Worm (Caenorhabditis elegans) whole organism, midembryonic: ENCODE measurements around the gene T13F3.4.

Source experiments
- T22C8.4 ChIP-seq: fragments of 200-800 bp; sonication (Bioruptor generic); IDR thresholded peaks from 2 replicates; pipeline ENCODE4 v1.3.6; 2022; ENCODE audit warnings: missing genetic modification characterization, missing compliant biosample characterization
- cog-1 ChIP-seq: sonication (generic microtip); optimal IDR thresholded peaks from 2 replicates; lab custom pipeline; 2016; ENCODE audit warnings: missing genetic modification characterization, missing compliant biosample characterization
- flt-1 ChIP-seq: fragments of 200-800 bp; sonication (Bioruptor generic); IDR thresholded peaks from 2 replicates; pipeline ENCODE4 v1.3.6; 2022; ENCODE audit warnings: missing genetic modification characterization, missing compliant biosample characterization
- klf-2 ChIP-seq: fragments of 200-800 bp; sonication (Bioruptor generic); conservative IDR thresholded peaks from 2 replicates; pipeline ENCODE4 v1.3.6; 2022; ENCODE audit warnings: missing genetic modification reagents, missing genetic modification characterization, missing compliant biosample characterization
- med-1 ChIP-seq: sonication (generic microtip); optimal IDR thresholded peaks from 2 replicates; lab custom pipeline; 2017; ENCODE audit warnings: missing genetic modification characterization, mild to moderate bottlenecking, missing compliant biosample characterization, antibody characterized with exemption, missing genetic modification reagents; ENCODE audit not compliant: insufficient read depth
- ref-1 ChIP-seq: fragments of 200-800 bp; sonication (Bioruptor generic); conservative IDR thresholded peaks from 2 replicates; pipeline ENCODE4 v1.3.6; 2022; ENCODE audit warnings: missing genetic modification reagents, missing genetic modification characterization, missing compliant biosample characterization
- tab-1 ChIP-seq: fragments of 200-800 bp; sonication (Bioruptor generic); IDR thresholded peaks from 2 replicates; pipeline ENCODE4 v1.3.6; 2022; ENCODE audit warnings: missing genetic modification characterization, missing compliant biosample characterization
- ztf-23 ChIP-seq: fragments of 200-800 bp; sonication (Bioruptor generic); IDR thresholded peaks from 2 replicates; pipeline ENCODE4 v1.3.6; 2022; ENCODE audit warnings: missing genetic modification reagents, missing genetic modification characterization, missing compliant biosample characterization
- ztf-29 ChIP-seq: fragments of 200-800 bp; sonication (Bioruptor generic); IDR thresholded peaks from 2 replicates; pipeline ENCODE4 v1.3.6; 2022; ENCODE audit warnings: missing genetic modification reagents, missing genetic modification characterization, missing compliant biosample characterization

T13F3.4 gene

ce11 chrV:16266514-16266913 lies at the start of gene T13F3.4:
T13F3.4 (minus strand) TSS chrV:16266614.
- TF ChIP-seq ztf-29 (GFP tag; lab: Robert Waterston, UW) (no peak), med-1 (no peak), flt-1 (GFP tag; lab: Robert Waterston, UW) (no peak), cog-1 (tag; lab: Kevin White, UChicago) (no peak), tab-1 (no peak), klf-2 (GFP tag; lab: Robert Waterston, UW) (no peak), ref-1 (GFP tag; lab: Robert Waterston, UW) (no peak), ztf-23 (no peak), T22C8.4 (no peak)

ce11 chrV:16315004-16315403 lies 48.6 kb upstream of the T13F3.4 start, which contains the start of gene str-214:
str-214 (plus strand) TSS chrV:16315304.
- TF ChIP-seq T22C8.4 (no peak), tab-1 (no peak), med-1 (no peak), ztf-29 (GFP tag; lab: Robert Waterston, UW) (no peak), ref-1 (GFP tag; lab: Robert Waterston, UW) (no peak)

ce11 chrV:16309523-16309922 lies 43.1 kb upstream of the T13F3.4 start, which contains the start of gene oac-7:
oac-7 (plus strand) TSS chrV:16309805.
- TF ChIP-seq ref-1 (GFP tag; lab: Robert Waterston, UW) (no peak), T22C8.4 (no peak), ztf-23 (no peak), klf-2 (GFP tag; lab: Robert Waterston, UW) (no peak), flt-1 (GFP tag; lab: Robert Waterston, UW) (no peak), tab-1 (no peak), cog-1 (tag; lab: Kevin White, UChicago) (no peak), ztf-29 (GFP tag; lab: Robert Waterston, UW) (no peak), med-1 (no peak)

ce11 chrV:16308343-16308742 lies 41.9 kb upstream of the T13F3.4 start:
- TF ChIP-seq ztf-23 (no peak), klf-2 (GFP tag; lab: Robert Waterston, UW) (no peak), T22C8.4 (no peak), ztf-29 (GFP tag; lab: Robert Waterston, UW) (no peak), tab-1 (no peak), med-1 (no peak), ref-1 (GFP tag; lab: Robert Waterston, UW) (no peak), flt-1 (GFP tag; lab: Robert Waterston, UW) (no peak)

- TF ChIP-seq ztf-29 (GFP tag; lab: Robert Waterston, UW), result no peak
- TF ChIP-seq med-1, result no peak
- TF ChIP-seq ref-1 (GFP tag; lab: Robert Waterston, UW), result no peak
- no peak for TF ChIP-seq ztf-23
- no peak for TF ChIP-seq T22C8.4
- no peak for TF ChIP-seq tab-1
- no peak for TF ChIP-seq cog-1 (tag; lab: Kevin White, UChicago)
- no peak for TF ChIP-seq flt-1 (GFP tag; lab: Robert Waterston, UW)
- TF ChIP-seq klf-2 (GFP tag; lab: Robert Waterston, UW), result no peak
Measured at ce11 chrV:16307253-16307652, 40.8 kb upstream of the T13F3.4 start, which contains the start of gene srxa-7. srxa-7 (plus strand) TSS chrV:16307553.

- TF ChIP-seq ref-1 (GFP tag; lab: Robert Waterston, UW) (no peak), cog-1 (tag; lab: Kevin White, UChicago) (no peak), klf-2 (GFP tag; lab: Robert Waterston, UW) (no peak), tab-1 (no peak), flt-1 (GFP tag; lab: Robert Waterston, UW) (no peak), ztf-29 (GFP tag; lab: Robert Waterston, UW) (no peak)
Measured at ce11 chrV:16302439-16302838, 36.0 kb upstream of the T13F3.4 start, which contains the start of the genes C31A11.13 and oac-6. C31A11.13 (minus strand) TSS chrV:16302551. oac-6 (plus strand) TSS chrV:16302717.

- TF ChIP-seq cog-1 (tag; lab: Kevin White, UChicago) (no peak), tab-1 (no peak), ztf-23 (no peak), ztf-29 (GFP tag; lab: Robert Waterston, UW) (no peak), med-1 (no peak)
Measured at ce11 chrV:16300276-16300675, 33.9 kb upstream of the T13F3.4 start, which contains the start of gene srbc-82. srbc-82 (plus strand) TSS chrV:16300576.

ce11 chrV:16299834-16300233 lies 33.4 kb upstream of the T13F3.4 start:
- TF ChIP-seq klf-2 (GFP tag; lab: Robert Waterston, UW), result no peak
- TF ChIP-seq cog-1 (tag; lab: Kevin White, UChicago), result no peak
- TF ChIP-seq flt-1 (GFP tag; lab: Robert Waterston, UW), result no peak
- no peak for TF ChIP-seq T22C8.4
- no peak for TF ChIP-seq ref-1 (GFP tag; lab: Robert Waterston, UW)

- TF ChIP-seq ztf-29 (GFP tag; lab: Robert Waterston, UW), result no peak
- TF ChIP-seq ref-1 (GFP tag; lab: Robert Waterston, UW), result no peak
- TF ChIP-seq med-1, result no peak
- no peak for TF ChIP-seq klf-2 (GFP tag; lab: Robert Waterston, UW)
- TF ChIP-seq ztf-23, result no peak
- no peak for TF ChIP-seq T22C8.4
- no peak for TF ChIP-seq tab-1
- TF ChIP-seq flt-1 (GFP tag; lab: Robert Waterston, UW), result no peak
- TF ChIP-seq cog-1 (tag; lab: Kevin White, UChicago), result no peak
Measured at ce11 chrV:16298669-16299068, 32.3 kb upstream of the T13F3.4 start, which contains the start of gene srbc-84. srbc-84 (plus strand) TSS chrV:16298969.

- no peak for TF ChIP-seq ztf-23
- TF ChIP-seq flt-1 (GFP tag; lab: Robert Waterston, UW), result no peak
Measured at ce11 chrV:16297070-16297469, 30.7 kb upstream of the T13F3.4 start, which contains the start of gene srbc-83. srbc-83 (plus strand) TSS chrV:16297370.

- TF ChIP-seq ztf-29 (GFP tag; lab: Robert Waterston, UW) (no peak), klf-2 (GFP tag; lab: Robert Waterston, UW) (no peak), flt-1 (GFP tag; lab: Robert Waterston, UW) (no peak), cog-1 (tag; lab: Kevin White, UChicago) (no peak), tab-1 (no peak), ztf-23 (no peak), med-1 (no peak), ref-1 (GFP tag; lab: Robert Waterston, UW) (no peak), T22C8.4 (no peak)
Measured at ce11 chrV:16292409-16292808, 26.0 kb upstream of the T13F3.4 start, which contains the start of gene oac-5. oac-5 (plus strand) TSS chrV:16292709.
